Worm (Caenorhabditis elegans) whole organism, mixed stage, embryonic: ENCODE results near the gene C13F10.5.

ENCODE experiments used
- blmp-1 ChIP-seq: fragments of 150-350 bp; optimal IDR thresholded peaks from 2 replicates; lab custom pipeline; 2014; ENCODE audit warnings: missing biosample characterization, missing genetic modification characterization
- drap-1 ChIP-seq: fragments of 200-800 bp; sonication (Bioruptor generic); optimal IDR thresholded peaks from 3 replicates; lab custom pipeline; 2018; ENCODE audit warnings: mild to moderate bottlenecking, missing genetic modification characterization, missing compliant biosample characterization
- elt-3 ChIP-seq: fragments of 150-350 bp; optimal IDR thresholded peaks from 2 replicates; lab custom pipeline; 2014; ENCODE audit warnings: missing biosample characterization, missing genetic modification characterization
- ham-2 ChIP-seq: fragments of 200-800 bp; sonication (Bioruptor generic); optimal IDR thresholded peaks from 2 replicates; lab custom pipeline; 2018; ENCODE audit warnings: mild to moderate bottlenecking, missing genetic modification characterization, missing compliant biosample characterization
- lin-13 ChIP-seq: fragments of 150-350 bp; optimal IDR thresholded peaks from 2 replicates; lab custom pipeline; 2014; ENCODE audit warnings: missing biosample characterization, missing genetic modification characterization
- mab-5 ChIP-seq: fragments of 150-350 bp; optimal IDR thresholded peaks from 2 replicates; lab custom pipeline; 2014; ENCODE audit warnings: missing biosample characterization, missing genetic modification characterization
- mls-2 ChIP-seq: sonication (generic microtip); optimal IDR thresholded peaks from 2 replicates; lab custom pipeline; 2016; ENCODE audit warnings: mild to moderate bottlenecking, missing genetic modification characterization, moderate library complexity, missing compliant biosample characterization
- nhr-12 ChIP-seq: fragments of 150-350 bp; optimal IDR thresholded peaks from 2 replicates; lab custom pipeline; 2014; ENCODE audit warnings: missing biosample characterization, missing genetic modification characterization
- nhr-28 ChIP-seq: fragments of 150-350 bp; optimal IDR thresholded peaks from 2 replicates; lab custom pipeline; 2014; ENCODE audit warnings: missing biosample characterization, missing genetic modification characterization
- nhr-76 ChIP-seq: sonication (generic microtip); optimal IDR thresholded peaks from 2 replicates; lab custom pipeline; 2017; ENCODE audit warnings: missing biosample characterization, missing genetic modification characterization
- pha-4 ChIP-seq: fragments of 150-350 bp; optimal IDR thresholded peaks from 2 replicates; lab custom pipeline; 2018; ENCODE audit warnings: missing biosample characterization, missing genetic modification reagents, missing genetic modification characterization
- snpc-4 ChIP-seq: fragments of 150-350 bp; optimal IDR thresholded peaks from 2 replicates; lab custom pipeline; 2014; ENCODE audit warnings: missing biosample characterization, missing genetic modification characterization
- unc-62 ChIP-seq: fragments of 150-350 bp; optimal IDR thresholded peaks from 2 replicates; lab custom pipeline; 2014; ENCODE audit warnings: missing biosample characterization, missing genetic modification reagents, missing genetic modification characterization

DNA sequence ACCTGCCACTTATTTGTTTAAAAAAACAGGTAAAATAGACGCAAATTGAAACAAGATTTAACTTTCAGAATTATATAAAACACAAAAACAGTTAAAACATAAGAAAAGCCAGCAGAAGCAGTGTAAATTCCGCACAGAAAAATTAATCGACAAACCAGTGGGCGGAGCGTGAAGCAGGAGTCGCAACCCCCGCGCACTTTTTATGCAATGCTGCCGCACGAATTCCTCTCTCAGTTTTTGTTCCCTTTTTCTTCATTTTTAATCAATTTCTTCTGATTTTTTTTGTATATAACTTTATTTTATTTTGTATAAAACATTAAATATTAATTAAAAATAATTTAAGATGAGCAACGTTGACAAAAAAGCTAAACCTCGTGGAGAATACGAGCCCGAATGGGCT lies 12.0 kb upstream of the C13F10.5 start, which contains the start of the genes gei-6 and krr-1:
- peak; percentile 79 for TF ChIP-seq ham-2
- peak; percentile 31 for TF ChIP-seq mab-5 (tag; lab: Kevin White, UChicago)
- peak; percentile 1 for TF ChIP-seq elt-3 (tag; lab: Kevin White, UChicago)
- TF ChIP-seq nhr-28 (tag; lab: Kevin White, UChicago): no peak
- no peak for TF ChIP-seq snpc-4 (tag; lab: Kevin White, UChicago)
- peak; percentile 4 for TF ChIP-seq pha-4 (tag; lab: Kevin White, UChicago)
- TF ChIP-seq unc-62 (GFP tag; lab: Kevin White, UChicago): peak; percentile 7
- TF ChIP-seq lin-13: peak; percentile 74
- peak; percentile 87 for TF ChIP-seq mls-2 (tag; lab: Kevin White, UChicago)
- TF ChIP-seq nhr-76: peak; percentile 44
- TF ChIP-seq nhr-12 (tag; lab: Kevin White, UChicago): peak; percentile 46
- peak; percentile 80 for TF ChIP-seq drap-1
- peak; percentile 81 for TF ChIP-seq blmp-1 (tag; lab: Kevin White, UChicago)
